Worm (Caenorhabditis elegans) whole organism, L1 larva: Measurements from ENCODE around the gene M116.5.

ENCODE experiments used
- C34B4.2 ChIP-seq: sonication (generic microtip); optimal IDR thresholded peaks from 2 replicates; lab custom pipeline; 2017; ENCODE audit warnings: mild to moderate bottlenecking, missing genetic modification characterization, missing compliant biosample characterization
- F16B12.6 ChIP-seq: fragments of 150-350 bp; optimal IDR thresholded peaks from 2 replicates; lab custom pipeline; 2014; ENCODE audit warnings: missing biosample characterization, missing genetic modification characterization
- Y116A8C.19 ChIP-seq: sonication (generic microtip); optimal IDR thresholded peaks from 2 replicates; lab custom pipeline; 2016; ENCODE audit warnings: missing compliant biosample characterization, missing genetic modification characterization, borderline replicate concordance
- aha-1 ChIP-seq: fragments of 150-350 bp; optimal IDR thresholded peaks from 2 replicates; lab custom pipeline; 2014; ENCODE audit warnings: missing biosample characterization, missing genetic modification characterization
- alr-1 ChIP-seq: fragments of 200-800 bp; sonication (Bioruptor generic); optimal IDR thresholded peaks from 2 replicates; lab custom pipeline; 2018; ENCODE audit warnings: borderline replicate concordance, mild to moderate bottlenecking, missing genetic modification characterization, missing compliant biosample characterization
- ama-1 ChIP-seq: fragments of 150-350 bp; optimal IDR thresholded peaks from 2 replicates; lab custom pipeline; 2014
- blmp-1 ChIP-seq: fragments of 150-350 bp; optimal IDR thresholded peaks from 2 replicates; lab custom pipeline; 2014; ENCODE audit warnings: missing biosample characterization, missing genetic modification characterization
- ceh-8 ChIP-seq: fragments of 200-800 bp; sonication (Bioruptor generic); optimal IDR thresholded peaks from 2 replicates; lab custom pipeline; 2018; ENCODE audit warnings: mild to moderate bottlenecking, missing genetic modification characterization, moderate library complexity, missing compliant biosample characterization
- ceh-88 ChIP-seq: fragments of 200-800 bp; sonication (Bioruptor generic); IDR thresholded peaks from 2 replicates; pipeline ENCODE4 v1.3.6; 2022; ENCODE audit warnings: missing genetic modification characterization, missing compliant biosample characterization
- dsc-1 ChIP-seq: sonication (generic microtip); optimal IDR thresholded peaks from 2 replicates; lab custom pipeline; 2016; ENCODE audit warnings: mild to moderate bottlenecking, missing genetic modification characterization, missing compliant biosample characterization
- efl-1 ChIP-seq, 4 experiments: fragments of 150-350 bp; optimal IDR thresholded peaks in 3 of 4; peaks in 1 of 4; 1 replicate in 1 of 4; 2 replicates in 3 of 4; lab custom pipeline; 2014; ENCODE audit warnings: missing biosample characterization in 2 of 4, missing genetic modification characterization in 2 of 4, missing genetic modification reagents in 2 of 4
- efl-3 ChIP-seq: fragments of 200-800 bp; sonication (Bioruptor generic); optimal IDR thresholded peaks from 2 replicates; lab custom pipeline; 2018; ENCODE audit warnings: mild to moderate bottlenecking, missing genetic modification characterization, missing compliant biosample characterization
- egl-13 ChIP-seq: sonication (generic microtip); optimal IDR thresholded peaks from 2 replicates; lab custom pipeline; 2016; ENCODE audit warnings: missing genotype, missing genetic modification reagents, missing genetic modification characterization, missing compliant biosample characterization
- elt-2 ChIP-seq: sonication (generic microtip); optimal IDR thresholded peaks from 2 replicates; lab custom pipeline; 2016; ENCODE audit warnings: missing genetic modification characterization, mild to moderate bottlenecking, inconsistent platforms, missing compliant biosample characterization, missing genetic modification reagents
- elt-3 ChIP-seq, 6 experiments: fragments of 150-350 bp in 1 of 6; sonication (generic microtip); optimal IDR thresholded peaks; 2 replicates each; lab custom pipeline; 2017 to 2018; ENCODE audit warnings: missing biosample characterization in 6 of 6, missing genetic modification characterization in 6 of 6, inconsistent platforms in 1 of 6
- fkh-10 ChIP-seq: sonication (generic microtip); optimal IDR thresholded peaks from 2 replicates; lab custom pipeline; 2017; ENCODE audit warnings: missing biosample characterization, missing genetic modification reagents, missing genetic modification characterization
- fkh-8 ChIP-seq: sonication (generic microtip); optimal IDR thresholded peaks from 2 replicates; lab custom pipeline; 2016; ENCODE audit warnings: mild to moderate bottlenecking, missing genetic modification characterization, missing compliant biosample characterization
- hpl-2 ChIP-seq: fragments of 150-350 bp; optimal IDR thresholded peaks from 2 replicates; lab custom pipeline; 2014; ENCODE audit warnings: missing biosample characterization, missing genetic modification reagents, missing genetic modification characterization
- lin-14 ChIP-seq: fragments of 200-800 bp; sonication (Bioruptor generic); optimal IDR thresholded peaks from 2 replicates; lab custom pipeline; 2018; ENCODE audit warnings: mild to moderate bottlenecking, missing genetic modification characterization, moderate library complexity, missing compliant biosample characterization
- lin-15B ChIP-seq: fragments of 150-350 bp; sonication (generic microtip); optimal IDR thresholded peaks from 3 replicates; lab custom pipeline; 2014; ENCODE audit warnings: missing biosample characterization, missing genetic modification characterization
- lin-35 ChIP-seq, 2 experiments: fragments of 150-350 bp; optimal IDR thresholded peaks; 2 replicates each; lab custom pipeline; 2014; ENCODE audit warnings: missing biosample characterization in 2 of 2, missing genetic modification characterization in 2 of 2, missing genetic modification reagents in 2 of 2
- lir-3 ChIP-seq: sonication (generic microtip); optimal IDR thresholded peaks from 2 replicates; lab custom pipeline; 2016; ENCODE audit warnings: mild to moderate bottlenecking, missing genetic modification characterization, moderate library complexity, missing compliant biosample characterization; ENCODE audit not compliant: poor library complexity
- lsy-2 ChIP-seq, 2 experiments: fragments of 150-350 bp; optimal IDR thresholded peaks; 2 replicates each; lab custom pipeline; 2014; ENCODE audit warnings: missing biosample characterization in 2 of 2, missing genetic modification characterization in 2 of 2
- mdl-1 ChIP-seq, 2 experiments: fragments of 150-350 bp; optimal IDR thresholded peaks; 2 replicates each; lab custom pipeline; 2014 to 2017; ENCODE audit warnings: missing biosample characterization in 2 of 2, missing genetic modification characterization in 2 of 2, inconsistent platforms in 1 of 2
- mep-1 ChIP-seq: fragments of 150-350 bp; optimal IDR thresholded peaks from 2 replicates; lab custom pipeline; 2014; ENCODE audit warnings: missing biosample characterization, missing genetic modification characterization
- nhr-12 ChIP-seq: sonication (generic microtip); optimal IDR thresholded peaks from 2 replicates; lab custom pipeline; 2017; ENCODE audit warnings: missing biosample characterization, missing genetic modification characterization
- nhr-19 ChIP-seq: fragments of 200-800 bp; sonication (Bioruptor generic); conservative IDR thresholded peaks from 2 replicates; pipeline ENCODE4 v1.3.6; 2022; ENCODE audit warnings: missing genetic modification characterization, missing compliant biosample characterization
- nhr-20 ChIP-seq: sonication (generic microtip); optimal IDR thresholded peaks from 2 replicates; lab custom pipeline; 2016; ENCODE audit warnings: mild to moderate bottlenecking, missing genetic modification characterization, missing compliant biosample characterization
- nhr-237 ChIP-seq: fragments of 150-350 bp; optimal IDR thresholded peaks from 2 replicates; lab custom pipeline; 2014; ENCODE audit warnings: missing biosample characterization, missing genetic modification characterization
- nhr-71 ChIP-seq: sonication (generic microtip); optimal IDR thresholded peaks from 2 replicates; lab custom pipeline; 2016; ENCODE audit warnings: mild to moderate bottlenecking, missing genetic modification characterization, moderate library complexity, missing compliant biosample characterization
- nhr-84 ChIP-seq: sonication (generic microtip); optimal IDR thresholded peaks from 2 replicates; lab custom pipeline; 2017; ENCODE audit warnings: missing biosample characterization, missing genetic modification characterization
- nhr-85 ChIP-seq: sonication (generic microtip); peaks from one replicate; lab custom pipeline; 2016; ENCODE audit warnings: missing genetic modification characterization, inconsistent platforms, missing compliant biosample characterization
- nhr-90 ChIP-seq: sonication (generic microtip); optimal IDR thresholded peaks from 2 replicates; lab custom pipeline; 2016; ENCODE audit warnings: mild to moderate bottlenecking, missing genetic modification characterization, missing compliant biosample characterization; ENCODE audit not compliant: poor library complexity
- pax-3 ChIP-seq: fragments of 200-800 bp; sonication (Bioruptor generic); optimal IDR thresholded peaks from 2 replicates; lab custom pipeline; 2018; ENCODE audit warnings: mild to moderate bottlenecking, missing genetic modification characterization, moderate library complexity, missing compliant biosample characterization
- snu-23 ChIP-seq: sonication (generic microtip); optimal IDR thresholded peaks from 2 replicates; lab custom pipeline; 2016; ENCODE audit warnings: missing genetic modification characterization, missing compliant biosample characterization
- sox-4 ChIP-seq: sonication (generic microtip); optimal IDR thresholded peaks from 2 replicates; lab custom pipeline; 2016; ENCODE audit warnings: missing genetic modification characterization, missing compliant biosample characterization
- tbx-2 ChIP-seq: sonication (generic microtip); optimal IDR thresholded peaks from 2 replicates; lab custom pipeline; 2016; ENCODE audit warnings: missing genetic modification characterization, missing compliant biosample characterization
- unc-130 ChIP-seq: fragments of 150-350 bp; optimal IDR thresholded peaks from 2 replicates; lab custom pipeline; 2017; ENCODE audit warnings: missing biosample characterization, missing genetic modification characterization, inconsistent platforms
- unc-62 ChIP-seq: fragments of 150-350 bp; optimal IDR thresholded peaks from 2 replicates; lab custom pipeline; 2014; ENCODE audit warnings: missing biosample characterization, missing genetic modification reagents, missing genetic modification characterization
- ztf-11 ChIP-seq, 2 experiments: sonication (generic microtip); optimal IDR thresholded peaks; 2 replicates each; lab custom pipeline; 2016 to 2017; ENCODE audit warnings: missing genetic modification characterization in 2 of 2, missing biosample characterization in 1 of 2, missing compliant biosample characterization in 1 of 2
- ztf-4 ChIP-seq: fragments of 150-350 bp; optimal IDR thresholded peaks from 2 replicates; lab custom pipeline; 2014; ENCODE audit warnings: missing biosample characterization, missing genetic modification characterization

Gene M116.5

ce11 chrIV:8463069-8463468 is 42.2 kb upstream of the M116.5 start:
- TF ChIP-seq nhr-237 = no peak
- TF ChIP-seq lin-14 = peak; percentile 46
- peak; percentile 80 for TF ChIP-seq nhr-85 (tag; lab: Kevin White, UChicago)
- TF ChIP-seq fkh-10 (GFP tag; lab: Kevin White, UChicago) = no peak
- TF ChIP-seq blmp-1 (tag; lab: Kevin White, UChicago) = peak; percentile 78
- peak; percentile 57 for TF ChIP-seq tbx-2 (tag; lab: Kevin White, UChicago)
- peak; percentile 47 for TF ChIP-seq nhr-71 (tag; lab: Kevin White, UChicago)
- peak; percentile 37 for TF ChIP-seq unc-130 (tag; lab: Kevin White, UChicago)
- TF ChIP-seq dsc-1 = no peak
- peak in 1 of 2 experiments; percentile 56 for TF ChIP-seq lin-35 (GFP tag; optimal IDR thresholded peaks at IDR 0.05; lab: Kevin White, UChicago)
- no peak for TF ChIP-seq fkh-8 (tag; lab: Kevin White, UChicago)
- peak; percentile 40 for TF ChIP-seq snu-23 (GFP tag; lab: Kevin White, UChicago)
- TF ChIP-seq sox-4 = no peak
- peak; percentile 74 for TF ChIP-seq nhr-20 (tag; lab: Kevin White, UChicago)
- TF ChIP-seq lsy-2 (tag; optimal IDR thresholded peaks at IDR 0.05; lab: Kevin White, UChicago) = peak in 1 of 2 experiments; percentile 2
- TF ChIP-seq mdl-1 (tag; optimal IDR thresholded peaks at IDR 0.05; lab: Kevin White, UChicago) = peak in 1 of 2 experiments; percentile 57
- TF ChIP-seq elt-3 (tag; optimal IDR thresholded peaks at IDR 0.05; lab: Kevin White, UChicago) = peak in 5 of 6 experiments; percentile 44 to 85 (median 69)
- peak; percentile 40 for TF ChIP-seq nhr-19 (GFP tag; lab: Robert Waterston, UW)

- no peak for TF ChIP-seq lin-15B (tag; lab: Kevin White, UChicago)
- no peak for TF ChIP-seq efl-1 (optimal IDR thresholded peaks at IDR 0.05; lab: Kevin White, UChicago)
- TF ChIP-seq efl-1 (GFP tag; optimal IDR thresholded peaks at IDR 0.05 in 1 of 2; lab: Kevin White, UChicago) = peak in 1 of 2 experiments; percentile 52
- no peak for TF ChIP-seq pax-3 (tag; lab: Kevin White, UChicago)
Measured at ce11 chrIV:8462376-8462775, 41.5 kb upstream of the M116.5 start.

DNA sequence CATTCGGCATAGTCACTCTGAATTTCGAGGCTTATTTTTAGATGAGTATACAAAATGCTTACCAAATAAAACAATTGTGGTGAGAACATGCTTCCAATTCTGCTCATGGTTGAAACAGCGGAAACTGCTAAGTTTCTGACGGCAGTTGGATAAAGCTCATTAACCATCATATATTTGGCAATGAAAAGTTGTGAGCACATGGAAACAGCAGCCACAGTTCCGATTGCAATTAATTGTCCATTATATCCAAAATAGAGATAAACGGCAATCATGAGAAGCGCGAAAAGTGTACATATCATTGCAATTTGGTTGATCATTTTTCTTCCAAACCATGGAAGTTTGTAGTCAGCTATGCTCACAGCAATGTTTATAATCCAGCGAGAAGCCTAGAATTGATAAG is 40.3 kb upstream of the M116.5 start:
- TF ChIP-seq nhr-84 (no peak), efl-1 (optimal IDR thresholded peaks at IDR 0.05; lab: Kevin White, UChicago) (no peak), efl-1 (GFP tag; optimal IDR thresholded peaks at IDR 0.05 in 1 of 2; lab: Kevin White, UChicago) (peak in 1 of 2 experiments; percentile 7), C34B4.2 (tag; lab: Kevin White, UChicago) (no peak), ceh-8 (GFP tag; lab: Kevin White, UChicago) (no peak)

DNA sequence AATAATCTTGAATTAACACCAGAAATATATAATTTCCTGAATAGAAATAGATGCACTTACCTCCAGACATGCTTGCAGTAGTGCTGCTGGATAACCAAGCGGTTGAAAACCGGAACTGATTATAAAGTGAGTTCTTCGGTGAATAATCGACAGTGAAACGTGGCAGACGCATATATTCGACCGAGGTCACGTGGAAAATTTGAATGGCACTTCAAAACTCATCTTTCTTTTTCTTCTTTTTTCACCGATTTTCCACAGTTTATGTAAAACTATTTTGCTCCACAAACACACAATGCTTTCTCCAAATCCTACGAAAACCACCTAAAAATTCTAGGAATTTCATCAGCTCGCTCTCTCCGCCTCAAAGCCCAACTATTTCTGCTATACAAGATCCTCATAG is 39.3 kb upstream of the M116.5 start, which contains the start of gene ant-1.4:
TSS of gene ant-1.4 (minus strand) at position 101 of the 400 bp plus-strand sequence.
- TF ChIP-seq elt-2 (tag; lab: Kevin White, UChicago) (no peak), nhr-19 (GFP tag; lab: Robert Waterston, UW) (no peak), nhr-12 (tag; lab: Kevin White, UChicago) (no peak), alr-1 (tag; lab: Kevin White, UChicago) (no peak), hpl-2 (GFP tag; lab: Kevin White, UChicago) (no peak)

DNA sequence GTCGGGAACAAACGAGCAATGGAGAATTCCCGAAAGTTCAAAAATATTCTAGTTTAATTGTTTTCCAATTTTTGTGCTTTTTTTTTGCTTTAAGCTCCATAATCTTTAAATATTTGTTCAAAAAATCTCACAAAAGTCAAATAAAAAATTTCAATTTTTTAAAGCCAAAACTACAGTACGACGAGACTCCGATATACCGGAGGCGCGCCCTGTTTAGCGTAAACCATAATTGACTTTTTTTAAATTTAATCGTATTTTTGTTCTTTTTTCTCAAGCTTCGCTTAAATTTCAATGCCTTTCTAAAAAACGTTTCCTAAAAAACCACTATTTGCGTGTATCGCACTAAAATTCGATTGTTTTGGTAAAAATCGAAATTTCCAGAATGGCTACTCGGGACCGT is 36.0 kb upstream of the M116.5 start, which contains the start of gene syx-4:
TSS of gene syx-4 (plus strand) at position 382 of the 400 bp plus-strand sequence.
- TF ChIP-seq nhr-90 (no peak), ztf-11 (tag; optimal IDR thresholded peaks at IDR 0.05; lab: Kevin White, UChicago) (no peak), efl-3 (GFP tag; lab: Kevin White, UChicago) (no peak), F16B12.6 (no peak), mep-1 (tag; lab: Kevin White, UChicago) (no peak), ama-1 (no peak), lir-3 (no peak), ceh-88 (GFP tag; lab: Robert Waterston, UW) (no peak), unc-62 (GFP tag; lab: Kevin White, UChicago) (no peak), egl-13 (tag; lab: Kevin White, UChicago) (no peak), ztf-4 (tag; lab: Kevin White, UChicago) (no peak), efl-1 (optimal IDR thresholded peaks at IDR 0.05; lab: Kevin White, UChicago) (no peak), efl-1 (GFP tag; optimal IDR thresholded peaks at IDR 0.05 in 1 of 2; lab: Kevin White, UChicago) (no peak), aha-1 (no peak), Y116A8C.19 (tag; lab: Kevin White, UChicago) (no peak), lsy-2 (tag; optimal IDR thresholded peaks at IDR 0.05; lab: Kevin White, UChicago) (no peak)
